Fruit fly (Drosophila melanogaster) whole organism, embryonic: ENCODE results near the gene CG17224.

Experiments
- Atf3 ChIP-seq: fragments of 200-800 bp; sonication (Bioruptor generic); optimal IDR thresholded peaks from 3 replicates; lab custom pipeline; 2016; ENCODE audit warnings: missing biosample characterization, missing genetic modification characterization
- Blimp-1 ChIP-seq: fragments of 200-800 bp; sonication (Bioruptor generic); optimal IDR thresholded peaks from 3 replicates; lab custom pipeline; 2018; ENCODE audit warnings: missing biosample characterization, missing genetic modification characterization, mild to moderate bottlenecking, moderate library complexity, missing genetic modification reagents
- CG11398 ChIP-seq: fragments of 200-800 bp; sonication (Bioruptor generic); optimal IDR thresholded peaks from 2 replicates; lab custom pipeline; 2016; ENCODE audit warnings: missing biosample characterization, missing genetic modification characterization
- CG11504 ChIP-seq: fragments of 200-800 bp; sonication (Bioruptor generic); optimal IDR thresholded peaks from 3 replicates; lab custom pipeline; 2019; ENCODE audit warnings: missing biosample characterization, mild to moderate bottlenecking, missing genetic modification characterization, moderate library complexity
- CG13296 ChIP-seq: fragments of 200-800 bp; sonication (Bioruptor generic); optimal IDR thresholded peaks from 3 replicates; lab custom pipeline; 2018; ENCODE audit warnings: missing biosample characterization, mild to moderate bottlenecking, missing genetic modification characterization
- CG15479 ChIP-seq: fragments of 200-800 bp; sonication (Bioruptor generic); optimal IDR thresholded peaks from 3 replicates; lab custom pipeline; 2019; ENCODE audit warnings: missing biosample characterization, mild to moderate bottlenecking, missing genetic modification characterization, moderate library complexity
- CG16813 ChIP-seq: fragments of 200-800 bp; sonication (Bioruptor generic); IDR thresholded peaks from 3 replicates; pipeline ENCODE4 v1.3.6; 2022; ENCODE audit warnings: missing biosample characterization, missing genetic modification characterization; ENCODE audit not compliant: partially characterized antibody
- CG18619 ChIP-seq: fragments of 200-800 bp; sonication (Bioruptor generic); optimal IDR thresholded peaks from 3 replicates; lab custom pipeline; 2017; ENCODE audit warnings: missing biosample characterization, mild to moderate bottlenecking, missing genetic modification characterization
- CG2875 ChIP-seq: fragments of 200-800 bp; sonication (Bioruptor generic); optimal IDR thresholded peaks from 2 replicates; lab custom pipeline; 2017; ENCODE audit warnings: missing biosample characterization, mild to moderate bottlenecking, missing genetic modification characterization, missing genetic modification reagents
- CG42726 ChIP-seq: fragments of 200-800 bp; sonication (Bioruptor generic); IDR thresholded peaks from 2 replicates; pipeline ENCODE4 v1.3.6; 2022; ENCODE audit warnings: missing biosample characterization, missing genetic modification characterization; ENCODE audit not compliant: partially characterized antibody
- CG8388 ChIP-seq: fragments of 200-800 bp; sonication (Bioruptor generic); optimal IDR thresholded peaks from 2 replicates; lab custom pipeline; 2019; ENCODE audit warnings: missing biosample characterization, mild to moderate bottlenecking, missing genetic modification characterization, moderate library complexity
- Dek ChIP-seq: fragments of 200-800 bp; sonication (Bioruptor generic); optimal IDR thresholded peaks from 3 replicates; lab custom pipeline; 2019; ENCODE audit warnings: missing biosample characterization, mild to moderate bottlenecking, missing genetic modification characterization, moderate library complexity
- Doc2 ChIP-seq: fragments of 200-800 bp; sonication (Bioruptor generic); IDR thresholded peaks from 2 replicates; pipeline ENCODE4 v1.3.6; 2022; ENCODE audit warnings: missing biosample characterization, missing genetic modification characterization
- Doc3 ChIP-seq: fragments of 200-800 bp; sonication (Bioruptor generic); IDR thresholded peaks from 3 replicates; pipeline ENCODE4 v1.3.6; 2022; ENCODE audit warnings: missing biosample characterization, missing genetic modification characterization; ENCODE audit not compliant: partially characterized antibody
- Ets97D ChIP-seq: fragments of 200-800 bp; sonication (Bioruptor generic); optimal IDR thresholded peaks from 3 replicates; lab custom pipeline; 2016; ENCODE audit warnings: missing biosample characterization, missing genetic modification characterization
- H15 ChIP-seq: fragments of 200-800 bp; sonication (Bioruptor generic); IDR thresholded peaks from 3 replicates; pipeline ENCODE4 v1.3.6; 2022; ENCODE audit warnings: missing biosample characterization, missing genetic modification characterization
- Hand ChIP-seq: fragments of 200-800 bp; sonication (Bioruptor generic); optimal IDR thresholded peaks from 2 replicates; lab custom pipeline; 2017; ENCODE audit warnings: mild to moderate bottlenecking, missing biosample characterization, missing genetic modification reagents, missing genetic modification characterization
- Hmr ChIP-seq: fragments of 200-800 bp; sonication (Bioruptor generic); optimal IDR thresholded peaks from 3 replicates; lab custom pipeline; 2017; ENCODE audit warnings: mild to moderate bottlenecking, missing biosample characterization, missing genetic modification reagents, missing genetic modification characterization
- Hmx ChIP-seq: fragments of 200-800 bp; sonication (Bioruptor generic); optimal IDR thresholded peaks from 2 replicates; lab custom pipeline; 2016; ENCODE audit warnings: missing biosample characterization, missing genetic modification characterization
- Ssrp ChIP-seq: fragments of 200-800 bp; sonication (Bioruptor generic); optimal IDR thresholded peaks from 2 replicates; lab custom pipeline; 2018; ENCODE audit warnings: missing biosample characterization, mild to moderate bottlenecking, missing genetic modification characterization, moderate library complexity
- TFAM ChIP-seq: fragments of 200-800 bp; sonication (Bioruptor generic); optimal IDR thresholded peaks from 2 replicates; lab custom pipeline; 2017; ENCODE audit warnings: missing biosample characterization, missing genetic modification characterization, inconsistent platforms
- Taf1 ChIP-seq: fragments of 200-800 bp; sonication (Bioruptor generic); IDR thresholded peaks from 2 replicates; pipeline ENCODE4 v1.3.6; 2022; ENCODE audit warnings: missing biosample characterization, missing genetic modification characterization
- Usf ChIP-seq: fragments of 200-800 bp; sonication (Bioruptor generic); optimal IDR thresholded peaks from 2 replicates; lab custom pipeline; 2017; ENCODE audit warnings: missing genotype, missing biosample characterization, missing genetic modification characterization
- caup ChIP-seq: fragments of 200-800 bp; sonication (Bioruptor generic); optimal IDR thresholded peaks from 3 replicates; lab custom pipeline; 2017; ENCODE audit warnings: missing biosample characterization, mild to moderate bottlenecking, missing genetic modification characterization, moderate library complexity; ENCODE audit not compliant: severe bottlenecking
- cg ChIP-seq: fragments of 200-800 bp; sonication (Bioruptor generic); optimal IDR thresholded peaks from 3 replicates; lab custom pipeline; 2019; ENCODE audit warnings: missing biosample characterization, mild to moderate bottlenecking, missing genetic modification characterization, moderate library complexity
- crol ChIP-seq: fragments of 200-800 bp; sonication (Bioruptor generic); IDR thresholded peaks from 2 replicates; pipeline ENCODE4 v1.3.6; 2022; ENCODE audit warnings: missing biosample characterization, missing genetic modification characterization
- cwo ChIP-seq: fragments of 200-800 bp; sonication (Bioruptor generic); optimal IDR thresholded peaks from 3 replicates; lab custom pipeline; 2017; ENCODE audit warnings: missing biosample characterization, missing genetic modification characterization, mild to moderate bottlenecking, moderate library complexity, missing genetic modification reagents
- dm ChIP-seq: fragments of 200-800 bp; sonication (Bioruptor generic); optimal IDR thresholded peaks from 3 replicates; lab custom pipeline; 2016; ENCODE audit warnings: missing biosample characterization, missing genetic modification characterization
- dysf ChIP-seq: fragments of 200-800 bp; sonication (Bioruptor generic); IDR thresholded peaks from 3 replicates; pipeline ENCODE4 v1.3.6; 2022; ENCODE audit warnings: missing biosample characterization, missing genetic modification characterization
- ems ChIP-seq: fragments of 200-800 bp; sonication (Bioruptor generic); optimal IDR thresholded peaks from 3 replicates; lab custom pipeline; 2016; ENCODE audit warnings: missing biosample characterization, missing genetic modification characterization
- esg ChIP-seq: fragments of 200-800 bp; sonication (Bioruptor generic); conservative IDR thresholded peaks from 2 replicates; pipeline ENCODE4 v1.3.6; 2022; ENCODE audit warnings: missing biosample characterization, missing genetic modification characterization
- exex ChIP-seq: fragments of 200-800 bp; sonication (Bioruptor generic); optimal IDR thresholded peaks from 4 replicates; lab custom pipeline; 2018; ENCODE audit warnings: missing biosample characterization, mild to moderate bottlenecking, missing genetic modification characterization, moderate library complexity
- hkb ChIP-seq, 2 experiments: fragments of 200-800 bp in 1 of 2; fragments of >200 bp in 1 of 2; sonication (Bioruptor generic) in 1 of 2; IDR thresholded peaks in 1 of 2; optimal IDR thresholded peaks in 1 of 2; 2 replicates each; pipeline versions ENCODE4 v1.3.6 to Lab custom; 2017 to 2022; ENCODE audit warnings: missing biosample characterization in 1 of 2, missing genetic modification characterization in 1 of 2
- jing ChIP-seq: fragments of 200-800 bp; sonication (Bioruptor generic); optimal IDR thresholded peaks from 2 replicates; lab custom pipeline; 2018; ENCODE audit warnings: missing biosample characterization, mild to moderate bottlenecking, missing genetic modification characterization
- kah ChIP-seq: fragments of 200-800 bp; sonication (Bioruptor generic); optimal IDR thresholded peaks from 2 replicates; lab custom pipeline; 2018; ENCODE audit warnings: missing biosample characterization, mild to moderate bottlenecking, missing genetic modification characterization
- lbe ChIP-seq: fragments of 200-800 bp; sonication (Bioruptor generic); optimal IDR thresholded peaks from 2 replicates; lab custom pipeline; 2016; ENCODE audit warnings: missing biosample characterization, mild to moderate bottlenecking, missing genetic modification characterization
- mam ChIP-seq: fragments of 200-800 bp; sonication (Bioruptor generic); optimal IDR thresholded peaks from 3 replicates; lab custom pipeline; 2016; ENCODE audit warnings: missing biosample characterization, missing genetic modification characterization
- mld ChIP-seq: fragments of 200-800 bp; sonication (Bioruptor generic); IDR thresholded peaks from 3 replicates; pipeline ENCODE4 v1.3.6; 2022; ENCODE audit warnings: missing biosample characterization, missing genetic modification characterization; ENCODE audit not compliant: partially characterized antibody
- nau ChIP-seq: fragments of 200-800 bp; sonication (Bioruptor generic); optimal IDR thresholded peaks from 3 replicates; lab custom pipeline; 2017; ENCODE audit warnings: missing biosample characterization, mild to moderate bottlenecking, missing genetic modification characterization, missing genetic modification reagents
- nmo ChIP-seq: fragments of 200-800 bp; sonication (Bioruptor generic); optimal IDR thresholded peaks from 2 replicates; lab custom pipeline; 2018; ENCODE audit warnings: missing biosample characterization, mild to moderate bottlenecking, missing genetic modification characterization, moderate library complexity
- pb ChIP-seq: fragments of 200-800 bp; sonication (Bioruptor generic); optimal IDR thresholded peaks from 3 replicates; lab custom pipeline; 2016; ENCODE audit warnings: missing biosample characterization, missing genetic modification characterization
- pfk ChIP-seq: fragments of 200-800 bp; sonication (Bioruptor generic); optimal IDR thresholded peaks from 2 replicates; lab custom pipeline; 2018; ENCODE audit warnings: missing biosample characterization, mild to moderate bottlenecking, missing genetic modification characterization, moderate library complexity
- rib ChIP-seq: fragments of 200-800 bp; sonication (Bioruptor generic); IDR thresholded peaks from 2 replicates; pipeline ENCODE4 v1.3.6; 2022; ENCODE audit warnings: missing biosample characterization, missing genetic modification characterization
- sd ChIP-seq: fragments of 200-800 bp; sonication (Bioruptor generic); optimal IDR thresholded peaks from 3 replicates; lab custom pipeline; 2018; ENCODE audit warnings: missing biosample characterization, mild to moderate bottlenecking, missing genetic modification characterization, moderate library complexity
- so ChIP-seq: fragments of 200-800 bp; sonication (Bioruptor generic); IDR thresholded peaks from 3 replicates; pipeline ENCODE4 v1.3.6; 2022; ENCODE audit warnings: missing biosample characterization, missing genetic modification characterization
- stwl ChIP-seq: fragments of 200-800 bp; sonication (Bioruptor generic); optimal IDR thresholded peaks from 3 replicates; lab custom pipeline; 2018; ENCODE audit warnings: missing biosample characterization, mild to moderate bottlenecking, missing genetic modification characterization, moderate library complexity
- tin ChIP-seq: fragments of 200-800 bp; sonication (Bioruptor generic); optimal IDR thresholded peaks from 3 replicates; lab custom pipeline; 2016; ENCODE audit warnings: missing biosample characterization, missing genetic modification characterization
- tio ChIP-seq: fragments of 200-800 bp; sonication (Bioruptor generic); optimal IDR thresholded peaks from 2 replicates; lab custom pipeline; 2017; ENCODE audit warnings: missing biosample characterization, missing genetic modification characterization, inconsistent platforms
- toy ChIP-seq: fragments of 200-800 bp; sonication (Bioruptor generic); IDR thresholded peaks from 2 replicates; pipeline ENCODE4 v1.3.6; 2022; ENCODE audit warnings: missing biosample characterization, missing genetic modification characterization
- yki ChIP-seq: fragments of >200 bp; optimal IDR thresholded peaks from 3 replicates; lab custom pipeline; 2018

Gene CG17224

dm6 chr2L:3056448-3056790 is 38.3 kb upstream of the CG17224 start, which contains the start of gene FASN1 (continued):
- TF ChIP-seq tin (GFP tag; lab: Kevin White, UChicago) (no peak), mam (no peak), rib (GFP tag; lab: Robert Waterston, UW) (no peak; the same call in 1 of the 2 replicates), esg (no peak), pfk (peak; percentile 33), sd (peak; percentile 39), Hand (GFP tag; lab: Kevin White, UChicago) (peak; percentile 12), Hmx (GFP tag; lab: Kevin White, UChicago) (no peak), Ets97D (GFP tag; lab: Kevin White, UChicago) (no peak), CG42726 (GFP tag; lab: Robert Waterston, UW) (0 out of 2 replicates have a peak, but pooled peaks have one; percentile 31), crol (no peak), nmo (no peak), Taf1 (GFP tag; lab: Robert Waterston, UW) (no peak), CG15479 (GFP tag; lab: Kevin White, UChicago) (no peak), CG13296 (peak; percentile 42), yki (lab: Kevin White, UChicago) (no peak), cwo (GFP tag; lab: Kevin White, UChicago) (no peak), mld (no peak), Ssrp (tag; lab: Kevin White, UChicago) (no peak), jing (no peak), Hmr (GFP tag; lab: Kevin White, UChicago) (peak; percentile 30), caup (peak; percentile 46), Usf (no peak), tio (GFP tag; lab: Kevin White, UChicago) (no peak), Atf3 (GFP tag; lab: Kevin White, UChicago) (no peak), CG11504 (tag; lab: Kevin White, UChicago) (no peak), nau (GFP tag; lab: Kevin White, UChicago) (no peak), pb (GFP tag; lab: Kevin White, UChicago) (no peak), cg (no peak), Dek (tag; lab: Kevin White, UChicago) (no peak), ems (GFP tag; lab: Kevin White, UChicago) (no peak), hkb (optimal IDR thresholded peaks at IDR 0.05; lab: Kevin White, UChicago) (no peak), hkb (GFP tag; IDR thresholded peaks at IDR 0.05; lab: Robert Waterston, UW) (peak; percentile 50; the same call in 1 of the 2 replicates), TFAM (GFP tag; lab: Kevin White, UChicago) (no peak), Blimp-1 (no peak), CG8388 (GFP tag; lab: Kevin White, UChicago) (no peak), dysf (no peak), so (GFP tag; lab: Robert Waterston, UW) (0 out of 3 replicates have a peak, but pooled peaks have one; percentile 24), CG16813 (GFP tag; lab: Robert Waterston, UW) (no peak), stwl (no peak), lbe (GFP tag; lab: Kevin White, UChicago) (no peak), CG11398 (GFP tag; lab: Kevin White, UChicago) (peak; percentile 27), Doc3 (GFP tag; lab: Robert Waterston, UW) (no peak), kah (GFP tag; lab: Kevin White, UChicago) (no peak), dm (GFP tag; lab: Kevin White, UChicago) (no peak), Doc2 (GFP tag; lab: Robert Waterston, UW) (no peak), CG2875 (GFP tag; lab: Kevin White, UChicago) (no peak), H15 (GFP tag; lab: Robert Waterston, UW) (no peak), exex (tag; lab: Kevin White, UChicago) (no peak), toy (GFP tag; lab: Robert Waterston, UW) (no peak), CG18619 (GFP tag; lab: Kevin White, UChicago) (no peak)
